Worm (Caenorhabditis elegans) whole organism, L4 larva: ENCODE measurements around the gene ctl-3.
"Not testable (repeated sequence)": the region's sequence is repeated elsewhere in the genome, so short reads cannot be mapped to it uniquely, and the experiment has no call there.

Source experiments
- D1046.2 ChIP-seq: fragments of 200-800 bp; sonication (Bioruptor generic); IDR thresholded peaks from 2 replicates; pipeline ENCODE4 v1.3.6; 2022; ENCODE audit warnings: missing genetic modification characterization, missing compliant biosample characterization
- F10B5.3 ChIP-seq: sonication (generic microtip); optimal IDR thresholded peaks from 2 replicates; lab custom pipeline; 2016; ENCODE audit warnings: mild to moderate bottlenecking, missing genetic modification characterization, missing compliant biosample characterization
- F26F4.8 ChIP-seq: fragments of 200-800 bp; sonication (Bioruptor generic); conservative IDR thresholded peaks from 2 replicates; pipeline ENCODE4 v1.3.6; 2022; ENCODE audit warnings: missing genetic modification characterization, missing compliant biosample characterization
- ceh-62 ChIP-seq: sonication (generic microtip); optimal IDR thresholded peaks from 2 replicates; lab custom pipeline; 2017; ENCODE audit warnings: missing biosample characterization, missing genetic modification characterization
- nhr-28 ChIP-seq: fragments of 150-350 bp; optimal IDR thresholded peaks from 2 replicates; lab custom pipeline; 2014; ENCODE audit warnings: missing biosample characterization, missing genetic modification characterization
- nhr-77 ChIP-seq: fragments of 150-350 bp; optimal IDR thresholded peaks from 2 replicates; lab custom pipeline; 2014; ENCODE audit warnings: missing biosample characterization, missing genetic modification characterization
- pha-4 ChIP-seq, 2 experiments: fragments of 150-350 bp in 1 of 2; fragments of 200-800 bp in 1 of 2; sonication (Bioruptor generic) in 1 of 2; IDR thresholded peaks in 1 of 2; optimal IDR thresholded peaks in 1 of 2; 2 replicates each; pipeline versions ENCODE4 v1.3.6 to Lab custom; 2014 to 2022; ENCODE audit warnings: missing genetic modification characterization in 2 of 2, missing genetic modification reagents in 2 of 2, missing biosample characterization in 1 of 2, missing compliant biosample characterization in 1 of 2
- pqm-1 ChIP-seq: sonication (generic microtip); optimal IDR thresholded peaks from 2 replicates; lab custom pipeline; 2017; ENCODE audit warnings: missing biosample characterization, missing genetic modification characterization
- vab-7 ChIP-seq: fragments of 200-800 bp; sonication (Bioruptor generic); IDR thresholded peaks from 2 replicates; pipeline ENCODE4 v1.3.6; 2022; ENCODE audit warnings: missing genetic modification reagents, missing genetic modification characterization, missing compliant biosample characterization

DNA sequence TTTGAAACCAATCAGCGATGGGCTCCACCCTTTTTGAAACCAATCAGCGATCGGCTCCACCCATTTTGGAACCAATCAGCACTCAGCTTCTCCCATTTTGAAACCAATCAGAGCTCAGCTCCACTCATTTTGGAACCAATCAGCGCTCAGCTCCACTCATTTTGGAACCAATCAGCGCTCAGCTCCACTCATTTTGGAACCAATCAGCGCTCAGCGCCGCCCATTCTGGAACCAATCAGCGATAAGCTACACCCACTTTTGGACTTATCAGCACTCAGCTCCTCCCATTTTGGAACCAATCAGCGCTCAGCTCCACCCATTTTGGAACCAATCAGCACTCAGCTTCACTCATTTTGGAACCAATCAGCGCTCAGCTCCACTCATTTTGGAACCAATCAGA, 35.5 kb downstream of the ctl-3 start:
- TF ChIP-seq pha-4 (GFP tag; IDR thresholded peaks at IDR 0.05; lab: Robert Waterston, UW); pha-4 (tag; optimal IDR thresholded peaks at IDR 0.05; lab: Kevin White, UChicago); vab-7 (GFP tag; lab: Robert Waterston, UW); pqm-1 (tag; lab: Kevin White, UChicago); D1046.2 (GFP tag; lab: Robert Waterston, UW); nhr-77 (tag; lab: Kevin White, UChicago); F10B5.3 (tag; lab: Kevin White, UChicago); ceh-62 (tag; lab: Kevin White, UChicago); F26F4.8; nhr-28: not testable (repeated sequence)
